Worm (Caenorhabditis elegans): ENCODE data around the gene srh-236.

ce11 chrV:17225389-17225788, 13.6 kb upstream of the srh-236 start, which contains the start of gene scl-25:
- TF ChIP-seq tbx-8 (GFP tag; optimal IDR thresholded peaks at IDR 0.05) (no peak), ztf-11 (tag; optimal IDR thresholded peaks at IDR 0.05) (no peak), elt-3 (tag; optimal IDR thresholded peaks at IDR 0.05) (no peak), nhr-76 (tag; optimal IDR thresholded peaks at IDR 0.05) (no peak), ces-1 (GFP tag; optimal IDR thresholded peaks at IDR 0.05) (no peak), lsy-2 (tag; optimal IDR thresholded peaks at IDR 0.05) (no peak), snpc-4 (tag; optimal IDR thresholded peaks at IDR 0.05) (no peak), sptf-1 (tag; optimal IDR thresholded peaks at IDR 0.05) (no peak)
